Fruit fly (Drosophila melanogaster) Kc167 (cell line): Measurements from ENCODE around the gene CG15597.

Experiments used
- Myc ChIP-seq: fragments of >200 bp; optimal IDR thresholded peaks from 2 replicates; lab custom pipeline; 2017; ENCODE audit warnings: missing external identifiers
- Sin3A ChIP-seq: fragments of >200 bp; optimal IDR thresholded peaks from 2 replicates; lab custom pipeline; 2018; ENCODE audit warnings: missing external identifiers
- h ChIP-seq: fragments of >200 bp; optimal IDR thresholded peaks from 3 replicates; lab custom pipeline; 2018; ENCODE audit warnings: missing external identifiers
- insv ChIP-seq: fragments of >200 bp; optimal IDR thresholded peaks from 3 replicates; lab custom pipeline; 2018; ENCODE audit warnings: missing external identifiers
- psq ChIP-seq: fragments of >200 bp; optimal IDR thresholded peaks from 2 replicates; lab custom pipeline; 2017; ENCODE audit warnings: missing external identifiers
- ttk ChIP-seq: sonication (Bioruptor generic); optimal IDR thresholded peaks from 2 replicates; lab custom pipeline; 2017; ENCODE audit warnings: missing external identifiers

DNA sequence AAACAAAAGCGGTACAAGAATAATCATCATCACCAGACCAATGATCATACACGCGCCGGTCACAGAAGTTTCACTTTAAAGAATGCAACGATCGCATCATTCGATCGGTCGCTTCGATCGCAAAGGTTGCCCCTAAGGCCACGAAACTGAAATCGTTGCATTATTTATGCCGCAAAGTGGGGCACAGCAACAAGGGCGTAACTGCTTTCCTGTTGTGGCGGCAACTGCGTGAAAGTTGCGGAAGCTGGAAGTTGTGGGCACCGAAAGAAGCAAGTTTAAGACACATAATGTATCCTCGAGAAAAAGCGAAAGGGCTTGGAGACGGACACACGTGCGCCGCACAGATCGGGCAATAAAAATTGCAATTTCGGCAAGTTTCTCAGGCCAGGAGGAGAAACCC lies 41.0 kb downstream of the CG15597 start:
- TF ChIP-seq psq (lab: Kevin White, UChicago) (no peak), h (lab: Kevin White, UChicago) (no peak), Myc (lab: Kevin White, UChicago) (no peak), insv (no peak), Sin3A (lab: Kevin White, UChicago) (no peak), ttk (lab: Kevin White, UChicago) (no peak)
